Fruit fly (Drosophila melanogaster): ENCODE data around the gene CG2162.

The CG2162 gene

DNA sequence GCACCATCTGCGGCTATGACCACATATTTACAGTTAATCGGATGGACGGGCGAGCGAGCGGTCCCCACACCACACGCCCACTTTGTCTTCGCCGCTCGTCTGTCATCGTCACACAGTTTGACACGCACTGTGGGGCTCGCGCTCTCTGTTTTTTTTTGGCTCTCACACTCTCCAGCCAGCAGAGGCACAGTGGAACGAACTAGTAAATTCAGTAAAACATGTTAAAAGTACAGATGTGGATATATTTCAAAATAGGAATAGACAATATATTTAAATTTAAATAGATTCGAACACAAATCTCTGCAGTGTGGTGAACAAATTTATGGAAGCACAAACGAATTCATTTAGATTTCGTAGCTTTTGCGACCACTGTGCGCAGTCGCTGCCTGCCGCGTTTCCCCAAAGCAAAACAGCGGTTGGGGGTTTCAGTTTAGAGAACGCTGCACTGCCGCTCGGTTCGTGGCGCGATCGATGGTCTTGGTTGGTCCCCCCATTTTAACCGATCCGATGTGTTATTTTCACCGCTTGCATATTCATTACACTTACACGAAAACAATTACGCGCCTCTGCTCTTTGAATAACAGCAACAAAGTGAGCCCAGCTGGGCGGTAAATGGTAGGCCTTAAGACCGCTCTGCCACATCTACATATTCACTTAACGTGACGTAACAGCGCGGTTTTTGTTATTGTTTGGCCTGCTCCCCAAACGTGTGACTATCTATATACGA is 46.3 kb downstream of the CG2162 start (continued):
- TF ChIP-seq stc (GFP tag; IDR thresholded peaks at IDR 0.05) = peak; percentile 99
- peak; percentile 97 for TF ChIP-seq sens-2 (GFP tag; IDR thresholded peaks at IDR 0.05)
- peak; percentile 80 for TF ChIP-seq CG30020 (tag; optimal IDR thresholded peaks at IDR 0.05)
- peak; percentile 97 for TF ChIP-seq cas (GFP tag; IDR thresholded peaks at IDR 0.05)
- TF ChIP-seq CG16813 (GFP tag; IDR thresholded peaks at IDR 0.05; ENCODE audit: partially characterized antibody) = peak; percentile 66
- peak; percentile 94 for TF ChIP-seq NK7.1 (GFP tag; optimal IDR thresholded peaks at IDR 0.05)
- peak; percentile 99 for TF ChIP-seq CG17359 (tag; optimal IDR thresholded peaks at IDR 0.05)
- peak; percentile 91 for TF ChIP-seq CG11398 (GFP tag; optimal IDR thresholded peaks at IDR 0.05)
- peak; percentile 97 for TF ChIP-seq Dad (GFP tag; optimal IDR thresholded peaks at IDR 0.05)
- TF ChIP-seq bbx (GFP tag; IDR thresholded peaks at IDR 0.05; ENCODE audit: partially characterized antibody) = peak; percentile 79
- peak; percentile 97 for TF ChIP-seq CG4820 (GFP tag; optimal IDR thresholded peaks at IDR 0.05)
- TF ChIP-seq Bdp1 (GFP tag; optimal IDR thresholded peaks at IDR 0.05) = peak; percentile 92
- peak; percentile 92 for TF ChIP-seq CG14860 (GFP tag; IDR thresholded peaks at IDR 0.05; ENCODE audit: partially characterized antibody)
- peak; percentile 92 for TF ChIP-seq eyg (GFP tag; optimal IDR thresholded peaks at IDR 0.05)
- TF ChIP-seq zfh1 (GFP tag; IDR thresholded peaks at IDR 0.05) = peak; percentile 99
- peak; percentile 88 for TF ChIP-seq CG12236 (GFP tag; optimal IDR thresholded peaks at IDR 0.05)
- TF ChIP-seq CG17802 (tag; optimal IDR thresholded peaks at IDR 0.05) = peak; percentile 91
- peak; percentile 96 for TF ChIP-seq trem (tag; optimal IDR thresholded peaks at IDR 0.05)
- peak; percentile 99 for TF ChIP-seq Rfx (GFP tag; IDR thresholded peaks at IDR 0.05)
- TF ChIP-seq CG13775 (GFP tag; optimal IDR thresholded peaks at IDR 0.05) = peak; percentile 98
- peak; percentile 94 for TF ChIP-seq Camta (GFP tag; optimal IDR thresholded peaks at IDR 0.05)
- peak; percentile 94 for TF ChIP-seq psq (GFP tag; optimal IDR thresholded peaks at IDR 0.05)
- peak; percentile 97 for TF ChIP-seq gce (GFP tag; IDR thresholded peaks at IDR 0.05)
- peak; percentile 97 for TF ChIP-seq CG14667 (GFP tag; IDR thresholded peaks at IDR 0.05)
- TF ChIP-seq Gug (GFP tag; IDR thresholded peaks at IDR 0.05) = peak; percentile 97
- peak; percentile 99 for TF ChIP-seq CG12659 (GFP tag; optimal IDR thresholded peaks at IDR 0.05)
- peak; percentile 100 for TF ChIP-seq CG18599 (GFP tag; optimal IDR thresholded peaks at IDR 0.05)
- TF ChIP-seq phol (tag; optimal IDR thresholded peaks at IDR 0.05) = peak; percentile 96
- peak; percentile 98 for TF ChIP-seq CG2875 (GFP tag; optimal IDR thresholded peaks at IDR 0.05)
- TF ChIP-seq run (tag; optimal IDR thresholded peaks at IDR 0.05) = peak; percentile 98
- peak; percentile 98 for TF ChIP-seq CG9727 (GFP tag; optimal IDR thresholded peaks at IDR 0.05)
- TF ChIP-seq CG8359 (GFP tag; optimal IDR thresholded peaks at IDR 0.05; ENCODE audit: borderline replicate concordance) = peak; percentile 95
- peak; percentile 98 for TF ChIP-seq Dek (tag; optimal IDR thresholded peaks at IDR 0.05)
- peak; percentile 95 for TF ChIP-seq nom (GFP tag; optimal IDR thresholded peaks at IDR 0.05)
- TF ChIP-seq CG42726 (GFP tag; IDR thresholded peaks at IDR 0.05; ENCODE audit: partially characterized antibody) = 0 out of 2 replicates have a peak, but pooled peaks have one; percentile 18
- peak; percentile 97 for TF ChIP-seq CG7372 (GFP tag; IDR thresholded peaks at IDR 0.05)
- peak; percentile 98 for TF ChIP-seq ttk (GFP tag; IDR thresholded peaks at IDR 0.05)
- TF ChIP-seq abd-A (tag; optimal IDR thresholded peaks at IDR 0.05) = peak; percentile 87
- peak; percentile 93 for TF ChIP-seq CG17912 (GFP tag; optimal IDR thresholded peaks at IDR 0.05)
- TF ChIP-seq sr (GFP tag; IDR thresholded peaks at IDR 0.05) = peak; percentile 97
- TF ChIP-seq pho (GFP tag; optimal IDR thresholded peaks at IDR 0.05) = peak; percentile 97
- TF ChIP-seq CG12744 (GFP tag; optimal IDR thresholded peaks at IDR 0.05) = peak; percentile 96
- peak; percentile 99 for TF ChIP-seq Sox102F (GFP tag; optimal IDR thresholded peaks at IDR 0.05)
- peak; percentile 90 for TF ChIP-seq dm (GFP tag; optimal IDR thresholded peaks at IDR 0.05)
- TF ChIP-seq CG4360 (GFP tag; IDR thresholded peaks at IDR 0.05) = peak; percentile 83
- TF ChIP-seq Kr (GFP tag; optimal IDR thresholded peaks at IDR 0.05) = no peak
- peak; percentile 97 for TF ChIP-seq Usf (GFP tag; optimal IDR thresholded peaks at IDR 0.05)
- peak; percentile 87 for TF ChIP-seq aop (GFP tag; IDR thresholded peaks at IDR 0.05)
- peak; percentile 97 for TF ChIP-seq Taf1 (GFP tag; IDR thresholded peaks at IDR 0.05)
